Fruit fly (Drosophila melanogaster) S2 (cell line): ENCODE measurements around the gene Fdh.

Source experiments
- CG8478 ChIP-seq: fragments of >200 bp; optimal IDR thresholded peaks from 2 replicates; lab custom pipeline; 2018
- CTCF ChIP-seq, 2 experiments: fragments of >200 bp; optimal IDR thresholded peaks; 2 replicates each; lab custom pipeline; 2018

DNA sequence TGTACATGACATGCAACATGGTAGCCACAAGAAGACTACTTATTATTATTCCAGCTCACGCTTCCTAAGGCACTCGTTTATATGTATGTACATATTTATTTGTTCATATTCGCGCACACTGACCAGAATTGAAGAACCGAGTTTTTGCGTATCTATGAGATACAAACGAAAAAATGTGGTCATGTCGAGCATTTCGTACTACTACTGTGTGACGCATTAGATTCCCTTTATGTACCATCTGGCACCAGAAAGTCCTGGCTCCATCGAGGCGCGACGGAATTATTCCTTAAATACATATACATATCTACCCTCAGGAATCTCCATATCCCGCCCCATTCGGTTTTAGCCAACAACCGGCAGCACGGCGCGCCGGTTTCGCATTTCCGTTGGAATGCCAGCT is 21.5 kb downstream of the Fdh start:
- TF ChIP-seq CG8478 (lab: Kevin White, UChicago) (no peak), CTCF (optimal IDR thresholded peaks at IDR 0.05; lab: Kevin White, UChicago) (no peak)
